Fruit fly (Drosophila melanogaster) whole organism, pupa: Measurements from ENCODE around the gene Dlip1.

Experiments used
- CG10348 ChIP-seq: fragments of 200-800 bp; sonication (Bioruptor generic); IDR thresholded peaks from 2 replicates; pipeline ENCODE4 v1.3.6; 2022; ENCODE audit warnings: missing biosample characterization, missing genetic modification characterization
- CG12605 ChIP-seq: fragments of 200-800 bp; sonication (Bioruptor generic); IDR thresholded peaks from 2 replicates; pipeline ENCODE4 v1.3.6; 2022; ENCODE audit warnings: missing biosample characterization, missing genetic modification characterization
- CG13204 ChIP-seq: fragments of 200-800 bp; sonication (Bioruptor generic); optimal IDR thresholded peaks from 2 replicates; lab custom pipeline; 2018; ENCODE audit warnings: missing biosample characterization, mild to moderate bottlenecking, missing genetic modification characterization, moderate library complexity
- CG14655 ChIP-seq: fragments of 200-800 bp; sonication (Bioruptor generic); optimal IDR thresholded peaks from 3 replicates; lab custom pipeline; 2017; ENCODE audit warnings: mild to moderate bottlenecking, missing biosample characterization, missing genetic modification reagents, missing genetic modification characterization
- CG15710 ChIP-seq: fragments of 200-800 bp; sonication (Bioruptor generic); optimal IDR thresholded peaks from 2 replicates; lab custom pipeline; 2018; ENCODE audit warnings: missing biosample characterization, mild to moderate bottlenecking, missing genetic modification characterization, moderate library complexity
- CG17806 ChIP-seq: fragments of 200-800 bp; sonication (Bioruptor generic); optimal IDR thresholded peaks from 2 replicates; lab custom pipeline; 2018; ENCODE audit warnings: missing biosample characterization, mild to moderate bottlenecking, missing genetic modification characterization, moderate library complexity
- CG32121 ChIP-seq: fragments of 200-800 bp; sonication (Bioruptor generic); IDR thresholded peaks from 2 replicates; pipeline ENCODE4 v1.3.6; 2022; ENCODE audit warnings: missing biosample characterization, missing genetic modification characterization
- CG34367 ChIP-seq: fragments of 200-800 bp; sonication (Bioruptor generic); optimal IDR thresholded peaks from 2 replicates; lab custom pipeline; 2018; ENCODE audit warnings: missing biosample characterization, mild to moderate bottlenecking, missing genetic modification characterization
- CG4496 ChIP-seq: fragments of 200-800 bp; sonication (Bioruptor generic); IDR thresholded peaks from 3 replicates; pipeline ENCODE4 v1.3.6; 2022; ENCODE audit warnings: missing biosample characterization, missing genetic modification characterization
- CG8159 ChIP-seq: fragments of 200-800 bp; sonication (Bioruptor generic); optimal IDR thresholded peaks from 3 replicates; lab custom pipeline; 2018; ENCODE audit warnings: missing biosample characterization, mild to moderate bottlenecking, missing genetic modification characterization, moderate library complexity
- CG8301 ChIP-seq: fragments of 200-800 bp; sonication (Bioruptor generic); optimal IDR thresholded peaks from 2 replicates; lab custom pipeline; 2018; ENCODE audit warnings: missing biosample characterization, mild to moderate bottlenecking, missing genetic modification characterization
- CG9948 ChIP-seq: fragments of 200-800 bp; sonication (Bioruptor generic); optimal IDR thresholded peaks from 2 replicates; lab custom pipeline; 2018; ENCODE audit warnings: missing biosample characterization, mild to moderate bottlenecking, missing genetic modification characterization, moderate library complexity
- D1 ChIP-seq: fragments of 200-800 bp; sonication (Bioruptor generic); optimal IDR thresholded peaks from 2 replicates; lab custom pipeline; 2018; ENCODE audit warnings: missing biosample characterization, mild to moderate bottlenecking, missing genetic modification characterization, moderate library complexity
- EcR ChIP-seq: fragments of 200-800 bp; sonication (Bioruptor generic); optimal IDR thresholded peaks from 3 replicates; lab custom pipeline; 2019; ENCODE audit warnings: missing biosample characterization, missing genetic modification characterization, mild to moderate bottlenecking, moderate library complexity, missing genetic modification reagents
- Ets98B ChIP-seq: fragments of 200-800 bp; sonication (Bioruptor generic); IDR thresholded peaks from 2 replicates; pipeline ENCODE4 v1.3.6; 2022; ENCODE audit warnings: missing biosample characterization, missing genetic modification characterization
- Pif1A ChIP-seq: fragments of 200-800 bp; sonication (Bioruptor generic); optimal IDR thresholded peaks from 3 replicates; lab custom pipeline; 2016; ENCODE audit warnings: missing biosample characterization, missing genetic modification characterization
- Pif1B ChIP-seq: fragments of 200-800 bp; sonication (Bioruptor generic); optimal IDR thresholded peaks from 3 replicates; lab custom pipeline; 2016; ENCODE audit warnings: missing biosample characterization, missing genetic modification characterization
- Snoo ChIP-seq: fragments of 200-800 bp; sonication (Bioruptor generic); optimal IDR thresholded peaks from 3 replicates; lab custom pipeline; 2017; ENCODE audit warnings: missing biosample characterization, mild to moderate bottlenecking, missing genetic modification characterization, inconsistent platforms
- fd96Ca ChIP-seq: fragments of 200-800 bp; sonication (Bioruptor generic); IDR thresholded peaks from 3 replicates; pipeline ENCODE4 v1.3.6; 2022; ENCODE audit warnings: missing biosample characterization, missing genetic modification characterization
- gl ChIP-seq: fragments of 200-800 bp; sonication (Bioruptor generic); optimal IDR thresholded peaks from 2 replicates; lab custom pipeline; 2018; ENCODE audit warnings: missing biosample characterization, mild to moderate bottlenecking, missing genetic modification characterization
- rn ChIP-seq: fragments of 200-800 bp; sonication (Bioruptor generic); IDR thresholded peaks from 2 replicates; pipeline ENCODE4 v1.3.6; 2022; ENCODE audit warnings: missing biosample characterization, missing genetic modification characterization

The Dlip1 gene

dm6 chrX:9193604-9194003, 35.2 kb downstream of the Dlip1 start, which contains the start of gene CG12106:
CG12106 (plus strand) TSS chrX:9193898.
- TF ChIP-seq Pif1B (GFP tag; lab: Kevin White, UChicago) (no peak), CG15710 (tag; lab: Kevin White, UChicago) (peak; percentile 54), CG13204 (GFP tag; lab: Kevin White, UChicago) (no peak), CG17806 (tag; lab: Kevin White, UChicago) (peak; percentile 40), gl (tag; lab: Kevin White, UChicago) (no peak), CG14655 (GFP tag; lab: Kevin White, UChicago) (no peak), CG34367 (peak; percentile 26), CG8159 (tag; lab: Kevin White, UChicago) (no peak), CG32121 (GFP tag; lab: Robert Waterston, UW) (peak; percentile 27; the same call in 1 of the 2 replicates), rn (GFP tag; lab: Robert Waterston, UW) (0 out of 2 replicates have a peak, but pooled peaks have one; percentile 20), CG8301 (tag; lab: Kevin White, UChicago) (peak; percentile 53), D1 (tag; lab: Kevin White, UChicago) (no peak), Pif1A (no peak), EcR (GFP tag; lab: Kevin White, UChicago) (no peak), CG4496 (GFP tag; lab: Robert Waterston, UW) (peak; percentile 56; the same call in 1 of the 3 replicates), fd96Ca (no peak), Ets98B (GFP tag; lab: Robert Waterston, UW) (no peak), CG12605 (GFP tag; lab: Robert Waterston, UW) (no peak), CG9948 (tag; lab: Kevin White, UChicago) (peak; percentile 25), Snoo (tag; lab: Kevin White, UChicago) (peak; percentile 23), CG10348 (peak; percentile 21; the same call in 1 of the 2 replicates)

- TF ChIP-seq rn (GFP tag; lab: Robert Waterston, UW) (no peak), CG9948 (tag; lab: Kevin White, UChicago) (no peak), Ets98B (GFP tag; lab: Robert Waterston, UW) (no peak), CG8159 (tag; lab: Kevin White, UChicago) (no peak), CG14655 (GFP tag; lab: Kevin White, UChicago) (no peak), D1 (tag; lab: Kevin White, UChicago) (no peak), CG8301 (tag; lab: Kevin White, UChicago) (no peak)
Measured at dm6 chrX:9195311-9195710, 36.9 kb downstream of the Dlip1 start.

dm6 chrX:9196362-9196761, 37.9 kb downstream of the Dlip1 start, which contains the start of gene CG12118:
CG12118 (minus strand) TSS chrX:9196414.
- TF ChIP-seq EcR (GFP tag; lab: Kevin White, UChicago), result no peak
- peak; percentile 14 for TF ChIP-seq CG8301 (tag; lab: Kevin White, UChicago)
- TF ChIP-seq CG17806 (tag; lab: Kevin White, UChicago), result peak; percentile 64
- TF ChIP-seq CG32121 (GFP tag; lab: Robert Waterston, UW), result peak; percentile 79
- no peak for TF ChIP-seq CG14655 (GFP tag; lab: Kevin White, UChicago)
- TF ChIP-seq CG8159 (tag; lab: Kevin White, UChicago), result peak; percentile 65
- TF ChIP-seq D1 (tag; lab: Kevin White, UChicago), result peak; percentile 33
- peak; percentile 31; the same call in 1 of the 2 replicates for TF ChIP-seq rn (GFP tag; lab: Robert Waterston, UW)
- peak; percentile 57 for TF ChIP-seq CG34367
- no peak for TF ChIP-seq CG13204 (GFP tag; lab: Kevin White, UChicago)
- no peak for TF ChIP-seq fd96Ca
- peak; percentile 46 for TF ChIP-seq Pif1A
- peak; percentile 65 for TF ChIP-seq CG15710 (tag; lab: Kevin White, UChicago)
- peak; percentile 60 for TF ChIP-seq CG9948 (tag; lab: Kevin White, UChicago)
- no peak for TF ChIP-seq CG12605 (GFP tag; lab: Robert Waterston, UW)
- TF ChIP-seq Ets98B (GFP tag; lab: Robert Waterston, UW), result peak; percentile 45
- no peak for TF ChIP-seq gl (tag; lab: Kevin White, UChicago)
- peak; percentile 71; the same call in 2 of the 3 replicates for TF ChIP-seq CG4496 (GFP tag; lab: Robert Waterston, UW)
- peak; percentile 56 for TF ChIP-seq Pif1B (GFP tag; lab: Kevin White, UChicago)
- TF ChIP-seq Snoo (tag; lab: Kevin White, UChicago), result peak; percentile 51
- no peak for TF ChIP-seq CG10348

dm6 chrX:9200234-9200633, 41.8 kb downstream of the Dlip1 start:
- no peak for TF ChIP-seq CG4496 (GFP tag; lab: Robert Waterston, UW)
- TF ChIP-seq rn (GFP tag; lab: Robert Waterston, UW), result no peak
- no peak for TF ChIP-seq D1 (tag; lab: Kevin White, UChicago)
- TF ChIP-seq EcR (GFP tag; lab: Kevin White, UChicago), result no peak
- no peak for TF ChIP-seq Snoo (tag; lab: Kevin White, UChicago)
- no peak for TF ChIP-seq CG34367
- no peak for TF ChIP-seq gl (tag; lab: Kevin White, UChicago)
- no peak for TF ChIP-seq fd96Ca
- TF ChIP-seq Pif1B (GFP tag; lab: Kevin White, UChicago), result no peak
- no peak for TF ChIP-seq CG32121 (GFP tag; lab: Robert Waterston, UW)
- no peak for TF ChIP-seq CG13204 (GFP tag; lab: Kevin White, UChicago)
- TF ChIP-seq CG8159 (tag; lab: Kevin White, UChicago), result no peak
- TF ChIP-seq CG9948 (tag; lab: Kevin White, UChicago), result no peak
- no peak for TF ChIP-seq Ets98B (GFP tag; lab: Robert Waterston, UW)
- no peak for TF ChIP-seq CG17806 (tag; lab: Kevin White, UChicago)
- TF ChIP-seq CG15710 (tag; lab: Kevin White, UChicago), result no peak
- TF ChIP-seq CG14655 (GFP tag; lab: Kevin White, UChicago), result no peak
- no peak for TF ChIP-seq CG12605 (GFP tag; lab: Robert Waterston, UW)
- TF ChIP-seq CG8301 (tag; lab: Kevin White, UChicago), result no peak

dm6 chrX:9201080-9201479, 42.7 kb downstream of the Dlip1 start:
- TF ChIP-seq fd96Ca (no peak), CG9948 (tag; lab: Kevin White, UChicago) (no peak), Ets98B (GFP tag; lab: Robert Waterston, UW) (no peak), CG4496 (GFP tag; lab: Robert Waterston, UW) (no peak), CG32121 (GFP tag; lab: Robert Waterston, UW) (no peak), Pif1A (no peak), CG14655 (GFP tag; lab: Kevin White, UChicago) (no peak), gl (tag; lab: Kevin White, UChicago) (no peak), CG8301 (tag; lab: Kevin White, UChicago) (no peak), Pif1B (GFP tag; lab: Kevin White, UChicago) (no peak), CG12605 (GFP tag; lab: Robert Waterston, UW) (no peak), EcR (GFP tag; lab: Kevin White, UChicago) (no peak)
